ENCODE assay signal across 4 fruit fly cellular contexts in genomic region chr3R:20307487-20307971, dm6.
TF ChIP-seq lines count a peak whose summit lies in the region.

Gene CG4362 (minus strand): TSS chr3R:20307537.

- TF ChIP-seq CTCF in whole organism, embryonic (GFP tag; optimal IDR thresholded peaks at IDR 0.05; lab: Kevin White, UChicago), result no peak

TF ChIP-seq in whole organism, adult, 20 proteins besides CTCF, POLR2A, EP300 and RAD21:
- TF ChIP-seq CG33017 (tag; optimal IDR thresholded peaks at IDR 0.05; lab: Kevin White, UChicago), result no peak
- peak; percentile 23 for TF ChIP-seq cic (GFP tag; optimal IDR thresholded peaks at IDR 0.05; lab: Kevin White, UChicago)
TF ChIP-seq in whole organism, adult: peak in this region for 1.

TF ChIP-seq in whole organism, embryonic, 481 proteins besides CTCF, POLR2A, EP300 and RAD21 (continues in another document):
- TF ChIP-seq vnd (GFP tag; IDR thresholded peaks at IDR 0.05; lab: Robert Waterston, UW; ENCODE audit: partially characterized antibody) (0 out of 3 replicates have a peak, but pooled peaks have one; percentile 28), ranshi (GFP tag; IDR thresholded peaks at IDR 0.05; lab: Robert Waterston, UW) (no peak), chn (GFP tag; optimal IDR thresholded peaks at IDR 0.05; lab: Kevin White, UChicago) (no peak), chinmo (GFP tag; IDR thresholded peaks at IDR 0.05; lab: Robert Waterston, UW; ENCODE audit: partially characterized antibody) (0 out of 4 replicates have a peak, but pooled peaks have one; percentile 23), CG16813 (GFP tag; IDR thresholded peaks at IDR 0.05; lab: Robert Waterston, UW; ENCODE audit: partially characterized antibody) (no peak), HLH4C (GFP tag; IDR thresholded peaks at IDR 0.05; lab: Robert Waterston, UW; ENCODE audit: partially characterized antibody) (no peak), zfh2 (GFP tag; optimal IDR thresholded peaks at IDR 0.05; lab: Kevin White, UChicago) (no peak), kni (GFP tag; optimal IDR thresholded peaks at IDR 0.05; lab: Kevin White, UChicago) (no peak), exex (tag; optimal IDR thresholded peaks at IDR 0.05; lab: Kevin White, UChicago) (peak; percentile 87), wek (GFP tag; optimal IDR thresholded peaks at IDR 0.05; lab: Kevin White, UChicago) (no peak), nerfin-2 (GFP tag; IDR thresholded peaks at IDR 0.05; lab: Robert Waterston, UW; ENCODE audit: partially characterized antibody) (no peak), CG15479 (GFP tag; optimal IDR thresholded peaks at IDR 0.05; lab: Kevin White, UChicago) (peak; percentile 37), Optix (GFP tag; IDR thresholded peaks at IDR 0.05; lab: Robert Waterston, UW) (no peak), peb (GFP tag; IDR thresholded peaks at IDR 0.05; lab: Robert Waterston, UW) (no peak), sna (GFP tag; IDR thresholded peaks at IDR 0.05; lab: Robert Waterston, UW; ENCODE audit: partially characterized antibody) (no peak), tin (GFP tag; optimal IDR thresholded peaks at IDR 0.05; lab: Kevin White, UChicago) (no peak), jing (GFP tag; optimal IDR thresholded peaks at IDR 0.05; lab: Kevin White, UChicago) (no peak), CG18599 (GFP tag; optimal IDR thresholded peaks at IDR 0.05; lab: Kevin White, UChicago) (no peak), BEAF-32 (GFP tag; optimal IDR thresholded peaks at IDR 0.05; lab: Kevin White, UChicago) (no peak), CG11723 (GFP tag; optimal IDR thresholded peaks at IDR 0.05; lab: Kevin White, UChicago) (no peak), CG11695 (GFP tag; IDR thresholded peaks at IDR 0.05; lab: Robert Waterston, UW) (no peak), Fer2 (tag; optimal IDR thresholded peaks at IDR 0.05; lab: Kevin White, UChicago) (no peak), hth (optimal IDR thresholded peaks at IDR 0.05; lab: Kevin White, UChicago) (no peak), CG32532 (GFP tag; IDR thresholded peaks at IDR 0.05; lab: Robert Waterston, UW) (0 out of 2 replicates have a peak, but pooled peaks have one; percentile 11), crol (GFP tag; IDR thresholded peaks at IDR 0.05; lab: Robert Waterston, UW) (no peak), lilli (GFP tag; optimal IDR thresholded peaks at IDR 0.05; lab: Kevin White, UChicago) (no peak), grn (GFP tag; optimal IDR thresholded peaks at IDR 0.05; lab: Kevin White, UChicago) (peak; percentile 94), CG11247 (GFP tag; IDR thresholded peaks at IDR 0.05; lab: Robert Waterston, UW) (no peak), CG17802 (tag; optimal IDR thresholded peaks at IDR 0.05; lab: Kevin White, UChicago) (no peak)

TF ChIP-seq in whole organism, prepupa, 60 proteins besides CTCF, POLR2A, EP300 and RAD21:
- TF ChIP-seq CG6276 (GFP tag; optimal IDR thresholded peaks at IDR 0.05; lab: Kevin White, UChicago), result no peak
- TF ChIP-seq CG10631 (GFP tag; optimal IDR thresholded peaks at IDR 0.05; lab: Kevin White, UChicago), result no peak
- no peak for TF ChIP-seq lz (GFP tag; optimal IDR thresholded peaks at IDR 0.05; lab: Kevin White, UChicago)
- TF ChIP-seq vri (GFP tag; optimal IDR thresholded peaks at IDR 0.05; lab: Kevin White, UChicago), result peak; percentile 83
- TF ChIP-seq CG6854 (GFP tag; optimal IDR thresholded peaks at IDR 0.05; lab: Kevin White, UChicago), result no peak
- TF ChIP-seq svp (GFP tag; lab: Kevin White, UChicago), result peak; percentile 84
- no peak for TF ChIP-seq Eip75B (GFP tag; optimal IDR thresholded peaks at IDR 0.05; lab: Kevin White, UChicago)

TF ChIP-seq in whole organism, wandering third instar larva, 38 proteins besides CTCF, POLR2A, EP300 and RAD21:
- TF ChIP-seq br (GFP tag; optimal IDR thresholded peaks at IDR 0.05; lab: Kevin White, UChicago) (peak; percentile 39), Vsx2 (GFP tag; optimal IDR thresholded peaks at IDR 0.05; lab: Kevin White, UChicago; ENCODE audit: partially characterized antibody) (no peak), h (GFP tag; optimal IDR thresholded peaks at IDR 0.05; lab: Kevin White, UChicago) (peak; percentile 20), CrebA (GFP tag; optimal IDR thresholded peaks at IDR 0.05; lab: Kevin White, UChicago; ENCODE audit: borderline replicate concordance) (peak; percentile 4), rgr (GFP tag; optimal IDR thresholded peaks at IDR 0.05; lab: Kevin White, UChicago) (no peak), Dfd (GFP tag; optimal IDR thresholded peaks at IDR 0.05; lab: Kevin White, UChicago) (no peak), Hr83 (GFP tag; optimal IDR thresholded peaks at IDR 0.05; lab: Kevin White, UChicago; ENCODE audit: poor library complexity, severe bottlenecking) (no peak), Myc (optimal IDR thresholded peaks at IDR 0.05; lab: Kevin White, UChicago) (no peak), jim (GFP tag; optimal IDR thresholded peaks at IDR 0.05; lab: Kevin White, UChicago) (no peak), fru (GFP tag; optimal IDR thresholded peaks at IDR 0.05; lab: Kevin White, UChicago) (no peak), dl (GFP tag; optimal IDR thresholded peaks at IDR 0.05; lab: Kevin White, UChicago; ENCODE audit: insufficient read depth in 1 of 2, partially characterized antibody in 2 of 2) (no peak)
